Fruit fly (Drosophila melanogaster): Measurements from ENCODE around the gene Tmf.

Tmf gene

dm6 chrX:6857269-6857668 lies 13.1 kb downstream of the Tmf start:
- TF ChIP-seq psq (optimal IDR thresholded peaks at IDR 0.05) (no peak), insv (optimal IDR thresholded peaks at IDR 0.05) (no peak), Sin3A (optimal IDR thresholded peaks at IDR 0.05) (no peak), h (optimal IDR thresholded peaks at IDR 0.05) (no peak), ttk (optimal IDR thresholded peaks at IDR 0.05) (no peak)

- TF ChIP-seq psq (optimal IDR thresholded peaks at IDR 0.05) = no peak
- no peak for TF ChIP-seq h (optimal IDR thresholded peaks at IDR 0.05)
- no peak for TF ChIP-seq Myc (optimal IDR thresholded peaks at IDR 0.05)
- TF ChIP-seq insv (optimal IDR thresholded peaks at IDR 0.05) = no peak
- no peak for TF ChIP-seq Sin3A (optimal IDR thresholded peaks at IDR 0.05)
- TF ChIP-seq ttk (optimal IDR thresholded peaks at IDR 0.05) = no peak
These were observed 13.6 kb downstream of the Tmf start for dm6 chrX:6857693-6858092.

- no peak for TF ChIP-seq h (optimal IDR thresholded peaks at IDR 0.05)
- TF ChIP-seq ttk (optimal IDR thresholded peaks at IDR 0.05) = no peak
- no peak for TF ChIP-seq Sin3A (optimal IDR thresholded peaks at IDR 0.05)
- no peak for TF ChIP-seq insv (optimal IDR thresholded peaks at IDR 0.05)
- TF ChIP-seq psq (optimal IDR thresholded peaks at IDR 0.05) = peak; percentile 69
- TF ChIP-seq Myc (optimal IDR thresholded peaks at IDR 0.05) = no peak
These were observed 15.1 kb downstream of the Tmf start for dm6 chrX:6859245-6859644.

dm6 chrX:6859756-6860412 lies 15.7 kb downstream of the Tmf start:
- TF ChIP-seq ttk (optimal IDR thresholded peaks at IDR 0.05) (no peak), Myc (optimal IDR thresholded peaks at IDR 0.05) (no peak), insv (optimal IDR thresholded peaks at IDR 0.05) (no peak), h (optimal IDR thresholded peaks at IDR 0.05) (no peak), Sin3A (optimal IDR thresholded peaks at IDR 0.05) (no peak)

DNA sequence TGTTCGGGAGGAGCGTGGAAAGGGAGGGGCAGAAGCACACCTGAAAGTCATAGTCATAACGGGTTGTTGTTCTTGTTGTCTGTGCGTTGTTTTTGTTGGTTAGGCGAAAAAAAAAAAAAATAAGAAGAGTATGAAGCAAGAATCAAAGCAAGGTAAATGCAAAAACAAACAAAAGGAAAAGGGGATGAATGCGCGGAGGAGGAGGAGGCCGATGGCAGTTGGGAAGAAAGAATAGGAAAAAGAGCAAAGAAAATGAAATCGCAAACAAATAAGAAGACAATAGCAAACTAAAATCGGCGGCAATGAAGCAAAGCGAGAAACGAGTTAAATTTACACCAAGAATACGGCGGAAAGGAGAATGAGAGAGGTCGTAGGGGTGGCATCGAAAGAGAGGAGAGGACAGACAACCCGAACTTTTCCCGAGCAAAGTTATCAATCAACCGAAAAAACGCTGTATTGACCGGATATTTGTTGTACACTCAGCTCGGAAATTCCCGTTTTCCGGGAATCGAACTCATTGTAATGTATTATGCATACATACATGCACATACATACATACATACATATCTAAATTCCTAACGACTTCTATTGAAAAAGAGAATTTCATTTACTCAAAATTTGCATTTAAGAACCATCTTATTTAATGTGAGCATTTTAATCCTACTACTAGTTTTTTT lies 16.4 kb downstream of the Tmf start:
- TF ChIP-seq ttk (optimal IDR thresholded peaks at IDR 0.05) (no peak), h (optimal IDR thresholded peaks at IDR 0.05) (no peak), Sin3A (optimal IDR thresholded peaks at IDR 0.05) (no peak), psq (optimal IDR thresholded peaks at IDR 0.05) (no peak), Myc (optimal IDR thresholded peaks at IDR 0.05) (no peak), insv (optimal IDR thresholded peaks at IDR 0.05) (no peak)

dm6 chrX:6861523-6862077 lies 17.5 kb downstream of the Tmf start:
- TF ChIP-seq h (optimal IDR thresholded peaks at IDR 0.05) (no peak), psq (optimal IDR thresholded peaks at IDR 0.05) (no peak), Myc (optimal IDR thresholded peaks at IDR 0.05) (no peak), ttk (optimal IDR thresholded peaks at IDR 0.05) (no peak), Sin3A (optimal IDR thresholded peaks at IDR 0.05) (no peak), insv (optimal IDR thresholded peaks at IDR 0.05) (no peak)

DNA sequence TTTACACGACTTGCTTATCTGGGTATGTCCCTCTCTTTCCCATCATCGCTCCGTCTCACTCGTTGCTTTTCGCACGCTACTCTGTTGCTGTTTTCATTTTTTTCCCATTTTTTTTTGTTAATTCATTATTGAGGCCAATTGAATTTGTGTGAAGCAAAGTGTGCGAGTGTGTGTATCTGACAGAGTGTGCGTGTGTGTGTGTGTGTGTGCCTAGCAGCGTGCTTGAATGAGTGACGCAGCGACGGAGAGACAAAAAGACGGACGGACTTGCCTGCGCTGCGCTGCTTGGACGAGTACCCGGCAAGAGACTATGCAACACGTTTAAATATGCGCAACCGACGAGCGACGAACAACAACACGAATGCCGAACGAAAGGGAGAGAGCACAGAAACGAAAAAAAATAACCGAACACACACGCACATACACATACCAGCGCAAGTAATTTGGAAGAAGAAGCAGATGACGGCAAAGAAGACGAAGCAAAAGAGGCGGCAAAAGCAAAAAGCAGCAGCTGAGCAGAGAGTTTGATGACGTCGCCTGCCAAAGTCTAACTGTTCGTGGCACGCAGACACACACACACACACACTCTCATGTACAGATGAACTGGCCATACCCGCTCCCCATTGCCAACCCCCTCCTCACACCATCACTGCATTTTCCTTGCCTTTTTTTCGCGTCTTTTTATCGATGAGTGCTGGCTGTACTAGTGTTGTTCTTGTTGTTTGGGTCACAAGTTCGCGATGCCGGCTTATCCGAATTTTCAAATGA lies 18.6 kb downstream of the Tmf start:
- no peak for TF ChIP-seq h (optimal IDR thresholded peaks at IDR 0.05)
- TF ChIP-seq psq (optimal IDR thresholded peaks at IDR 0.05) = peak; percentile 52

DNA sequence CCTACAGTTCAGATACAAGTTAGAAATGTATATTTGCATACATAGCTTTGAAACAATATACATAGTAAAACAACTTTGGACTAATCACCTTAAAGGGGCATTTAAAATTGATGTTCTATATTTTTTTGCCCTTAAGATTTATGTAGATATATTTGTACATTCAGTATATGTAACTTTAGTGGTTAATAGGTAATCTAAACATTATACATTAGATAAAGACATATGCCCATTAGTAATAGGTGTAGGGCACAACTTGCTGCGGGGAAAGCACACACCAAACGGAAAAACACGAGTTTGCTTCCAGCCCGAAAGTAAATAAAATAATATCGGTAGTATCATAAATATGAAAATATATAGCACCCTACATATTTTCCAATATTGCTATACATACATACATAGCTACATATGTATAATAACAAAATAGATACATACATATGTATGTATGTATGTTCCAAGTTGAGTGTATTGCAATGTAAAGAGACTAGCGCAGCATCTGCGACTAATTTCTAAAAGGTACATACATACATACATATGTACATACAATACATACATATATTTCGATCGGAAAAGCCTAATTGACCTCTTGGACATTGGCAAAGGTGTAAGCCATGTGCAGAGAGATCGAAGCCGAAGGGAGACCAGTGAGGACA lies 19.3 kb downstream of the Tmf start, which contains the start of gene CG43736:
TSS of gene CG43736 (plus strand) at position 600 of the 650 bp plus-strand sequence.
- TF ChIP-seq Myc (optimal IDR thresholded peaks at IDR 0.05) (no peak), insv (optimal IDR thresholded peaks at IDR 0.05) (no peak), Sin3A (optimal IDR thresholded peaks at IDR 0.05) (no peak), psq (optimal IDR thresholded peaks at IDR 0.05) (no peak), ttk (optimal IDR thresholded peaks at IDR 0.05) (no peak), h (optimal IDR thresholded peaks at IDR 0.05) (no peak)

DNA sequence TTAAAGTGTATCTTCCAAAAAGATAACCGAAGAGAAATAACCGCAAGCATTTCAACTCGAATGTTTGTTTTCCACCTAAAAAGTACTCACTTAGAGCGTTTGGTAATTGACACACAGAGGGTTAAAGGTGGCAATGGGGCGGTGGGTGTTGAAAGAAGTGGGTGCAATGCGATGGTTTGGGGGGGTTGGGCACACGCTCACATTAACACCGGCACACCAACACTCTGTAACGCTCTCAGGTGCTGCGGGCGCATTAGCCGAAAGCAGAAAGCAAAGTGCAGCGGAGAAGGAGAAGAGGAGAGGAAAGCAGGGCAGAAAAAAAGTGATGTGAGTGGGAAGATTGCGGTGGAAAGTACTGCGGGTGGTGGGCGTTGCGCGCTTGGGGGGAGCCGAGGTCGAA lies 20.9 kb downstream of the Tmf start:
- TF ChIP-seq h (optimal IDR thresholded peaks at IDR 0.05) (no peak), Myc (optimal IDR thresholded peaks at IDR 0.05) (no peak), ttk (optimal IDR thresholded peaks at IDR 0.05) (no peak), Sin3A (optimal IDR thresholded peaks at IDR 0.05) (no peak), psq (optimal IDR thresholded peaks at IDR 0.05) (no peak), insv (optimal IDR thresholded peaks at IDR 0.05) (no peak)

- TF ChIP-seq insv (optimal IDR thresholded peaks at IDR 0.05) = no peak
- no peak for TF ChIP-seq Sin3A (optimal IDR thresholded peaks at IDR 0.05)
- TF ChIP-seq h (optimal IDR thresholded peaks at IDR 0.05) = no peak
- no peak for TF ChIP-seq Myc (optimal IDR thresholded peaks at IDR 0.05)
- TF ChIP-seq psq (optimal IDR thresholded peaks at IDR 0.05) = no peak
- no peak for TF ChIP-seq ttk (optimal IDR thresholded peaks at IDR 0.05)
These were observed 21.9 kb downstream of the Tmf start for dm6 chrX:6866040-6866439.

- TF ChIP-seq Sin3A (optimal IDR thresholded peaks at IDR 0.05) (no peak), ttk (optimal IDR thresholded peaks at IDR 0.05) (no peak), psq (optimal IDR thresholded peaks at IDR 0.05) (no peak), h (optimal IDR thresholded peaks at IDR 0.05) (no peak), Myc (optimal IDR thresholded peaks at IDR 0.05) (no peak), insv (optimal IDR thresholded peaks at IDR 0.05) (no peak)
These were observed 22.6 kb downstream of the Tmf start for dm6 chrX:6866764-6867163.

Data from Kc167 (cell line).